Worm (Caenorhabditis elegans): ENCODE measurements around the gene C14B4.2.

The C14B4.2 gene

DNA sequence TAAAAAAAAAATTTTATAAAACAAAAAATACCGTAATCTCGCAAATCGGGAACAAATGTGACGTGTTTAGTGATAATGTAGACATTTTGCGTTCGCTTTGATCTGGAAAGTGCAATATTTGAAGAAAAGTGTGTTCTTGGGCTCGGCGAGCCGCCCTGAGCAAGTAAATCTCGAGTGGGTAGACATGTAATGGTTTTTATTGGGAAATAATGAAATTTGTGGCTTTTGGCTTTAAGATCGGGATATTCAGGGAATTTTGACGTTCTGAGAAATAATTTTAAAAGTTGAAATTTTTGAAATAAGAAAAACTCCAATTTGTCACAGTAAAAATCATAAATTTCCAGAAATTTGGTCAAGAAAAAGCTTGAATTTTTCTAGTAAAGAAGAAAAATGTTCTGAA, at the start of gene C14B4.2:
C14B4.2 (minus strand) TSS at position 101 of the 400 bp plus-strand sequence.
- TF ChIP-seq W03F9.2 (tag; optimal IDR thresholded peaks at IDR 0.05), result no peak
- TF ChIP-seq dao-5 (tag; optimal IDR thresholded peaks at IDR 0.05), result no peak
- no peak for TF ChIP-seq him-1 (tag; optimal IDR thresholded peaks at IDR 0.05)

DNA sequence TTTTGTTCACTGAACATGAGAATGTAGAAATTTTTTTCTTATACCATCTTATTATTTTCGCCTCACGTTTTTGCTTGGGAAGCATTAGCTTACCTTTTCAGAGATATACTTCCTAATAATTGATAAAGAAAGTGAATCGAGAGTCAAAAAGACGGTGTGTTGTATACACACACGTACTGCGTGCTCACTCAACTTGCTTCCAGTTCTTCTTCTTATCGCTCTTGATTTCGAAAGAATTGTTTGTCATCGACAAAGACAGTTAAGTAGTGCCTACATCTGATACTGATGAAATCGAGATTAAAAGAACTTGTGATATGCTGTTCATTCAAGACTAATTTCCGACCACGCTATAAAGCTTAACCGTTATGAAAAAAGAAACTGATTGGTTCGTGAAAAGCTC, 48.2 kb upstream of the C14B4.2 start, which contains the start of gene C25F9.5:
C25F9.5 (minus strand) TSS at position 195 of the 400 bp plus-strand sequence.
- TF ChIP-seq him-1 (tag; optimal IDR thresholded peaks at IDR 0.05) (no peak), W03F9.2 (tag; optimal IDR thresholded peaks at IDR 0.05) (no peak), dao-5 (tag; optimal IDR thresholded peaks at IDR 0.05) (no peak)

DNA sequence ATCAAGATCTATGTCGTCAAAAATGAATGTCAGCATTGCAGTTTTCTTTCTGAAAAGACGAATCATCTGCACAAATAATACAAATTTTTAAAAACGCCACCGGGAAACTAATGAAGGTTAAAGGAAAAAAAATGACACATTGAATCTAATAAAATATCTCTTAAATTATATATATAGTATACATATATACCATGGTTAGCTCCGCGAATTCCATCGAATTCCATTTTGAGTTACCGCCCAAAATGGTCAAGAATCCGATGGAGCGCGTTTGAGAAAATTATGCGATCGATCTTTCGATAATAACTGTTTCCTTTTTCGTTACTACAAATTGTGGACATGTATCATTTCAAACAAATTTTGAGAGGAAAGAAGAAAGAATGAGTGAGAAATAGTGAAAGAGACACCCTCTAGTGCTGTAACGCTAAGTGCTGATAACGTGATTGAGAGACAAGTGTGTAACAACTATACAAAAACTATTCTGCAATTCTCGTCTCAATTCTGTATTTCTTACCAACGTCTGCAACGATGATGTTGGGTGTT, 42.9 kb upstream of the C14B4.2 start, which contains the start of the genes C25F9.6 and C25F9.10:
C25F9.6 (minus strand) TSS at position 51 of the 540 bp plus-strand sequence.
C25F9.10 (plus strand) TSS at position 454 of the 540 bp plus-strand sequence.
- TF ChIP-seq dao-5 (tag; optimal IDR thresholded peaks at IDR 0.05) (no peak), W03F9.2 (tag; optimal IDR thresholded peaks at IDR 0.05) (no peak), him-1 (tag; optimal IDR thresholded peaks at IDR 0.05) (no peak)

DNA sequence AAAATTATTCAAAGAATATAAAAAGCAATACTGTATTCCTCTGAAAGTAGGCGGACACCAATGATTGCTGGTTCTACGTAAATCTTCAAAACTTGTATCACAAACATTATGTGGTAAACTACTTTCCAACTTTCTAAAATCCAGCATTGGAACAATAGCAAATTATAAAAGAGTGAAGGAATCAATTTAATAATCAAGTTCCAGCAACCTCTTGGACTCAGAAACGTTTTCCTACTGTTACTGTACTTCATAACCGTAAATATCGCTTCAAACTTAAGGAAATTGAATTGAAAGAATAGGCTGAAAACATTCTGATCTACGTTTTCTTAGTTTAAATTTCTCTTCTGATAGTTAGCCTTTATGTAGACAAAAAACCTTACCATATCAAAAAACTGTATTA, 41.2 kb upstream of the C14B4.2 start:
- TF ChIP-seq him-1 (tag; optimal IDR thresholded peaks at IDR 0.05), result no peak
- TF ChIP-seq W03F9.2 (tag; optimal IDR thresholded peaks at IDR 0.05), result no peak
- no peak for TF ChIP-seq dao-5 (tag; optimal IDR thresholded peaks at IDR 0.05)

DNA sequence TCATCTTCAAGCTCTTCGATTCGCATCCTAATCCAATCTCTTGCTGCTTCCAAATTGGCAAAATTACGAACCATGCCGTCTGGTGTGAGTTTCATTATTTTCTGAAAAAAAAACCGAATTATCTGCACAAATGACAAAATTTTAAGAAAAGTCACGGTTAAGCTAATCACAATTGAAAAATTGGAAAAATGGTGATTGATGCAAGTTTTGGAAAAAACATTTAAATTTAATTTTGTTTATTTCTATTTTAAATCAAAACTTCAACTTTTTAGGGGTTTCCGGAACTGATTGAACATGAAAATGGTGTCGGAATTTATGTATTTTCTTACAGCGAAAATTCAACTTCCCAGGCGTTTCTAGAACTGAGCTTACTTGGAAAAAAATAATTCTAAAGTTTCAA, 40.4 kb upstream of the C14B4.2 start, which contains the start of gene C25F9.12:
C25F9.12 (minus strand) TSS at position 101 of the 400 bp plus-strand sequence.
- no peak for TF ChIP-seq W03F9.2 (tag; optimal IDR thresholded peaks at IDR 0.05)
- no peak for TF ChIP-seq dao-5 (tag; optimal IDR thresholded peaks at IDR 0.05)
- no peak for TF ChIP-seq him-1 (tag; optimal IDR thresholded peaks at IDR 0.05)

DNA sequence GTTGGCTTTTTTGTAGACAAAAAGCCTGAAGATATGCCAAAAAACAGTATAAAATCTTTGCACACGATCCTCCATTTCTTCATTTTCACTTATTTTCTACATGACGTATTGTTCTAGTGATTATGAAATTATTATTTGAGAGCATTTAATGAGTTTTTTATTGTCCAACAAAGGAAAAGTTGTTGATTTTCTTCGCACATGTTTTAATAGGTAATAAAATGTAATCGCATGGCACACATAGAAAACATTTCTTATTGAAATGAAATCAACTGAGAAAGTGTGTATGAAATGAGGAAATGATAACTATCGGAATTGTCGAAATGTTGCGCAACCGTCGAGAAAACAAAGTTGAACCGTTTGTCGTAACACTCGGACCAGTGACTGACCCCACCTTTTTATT, 39.0 kb upstream of the C14B4.2 start:
- TF ChIP-seq him-1 (tag; optimal IDR thresholded peaks at IDR 0.05) (no peak), W03F9.2 (tag; optimal IDR thresholded peaks at IDR 0.05) (no peak), dao-5 (tag; optimal IDR thresholded peaks at IDR 0.05) (no peak)

DNA sequence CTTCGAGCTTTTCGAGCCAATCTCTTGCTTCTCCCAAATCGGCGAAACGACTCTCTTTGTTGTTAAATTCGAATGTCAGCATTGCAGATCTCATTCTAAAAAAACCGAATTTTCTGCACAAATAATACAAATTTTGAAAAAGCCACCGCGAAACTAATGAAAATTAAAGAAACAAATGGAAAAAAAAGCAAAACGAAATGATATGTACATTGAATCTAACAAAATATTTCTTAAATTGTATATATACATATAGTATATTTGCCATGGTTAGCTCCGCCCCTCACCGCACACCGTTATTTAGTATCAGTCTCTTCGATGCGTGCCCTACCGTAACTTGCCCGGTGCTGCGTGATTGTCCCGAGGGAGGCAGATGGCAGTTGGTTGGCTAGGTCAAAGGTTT, 38.2 kb upstream of the C14B4.2 start, which contains the start of gene srw-86:
srw-86 (minus strand) TSS at position 101 of the 400 bp plus-strand sequence.
- TF ChIP-seq dao-5 (tag; optimal IDR thresholded peaks at IDR 0.05), result no peak
- TF ChIP-seq W03F9.2 (tag; optimal IDR thresholded peaks at IDR 0.05), result no peak
- TF ChIP-seq him-1 (tag; optimal IDR thresholded peaks at IDR 0.05), result no peak

DNA sequence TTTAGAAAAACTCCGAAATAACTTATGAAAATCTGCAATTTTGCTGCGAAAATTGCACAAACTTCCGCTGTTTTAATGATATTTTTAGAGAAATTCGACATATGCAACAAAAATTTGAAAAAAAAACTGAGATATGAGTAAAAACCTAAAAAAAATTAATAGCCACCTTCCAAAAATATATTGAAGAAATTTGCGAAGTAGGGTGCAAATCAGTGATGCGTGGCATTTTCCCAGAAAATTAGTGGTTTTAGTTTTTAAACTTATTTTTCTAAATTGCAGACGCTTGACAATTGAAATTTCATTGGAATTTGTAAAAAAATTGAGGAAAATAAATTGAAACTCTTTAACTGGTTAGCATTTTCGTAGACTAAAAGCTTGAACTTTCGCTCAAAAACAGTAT, 36.4 kb upstream of the C14B4.2 start, which contains the start of gene C25F9.13:
C25F9.13 (minus strand) TSS at position 101 of the 400 bp plus-strand sequence.
- TF ChIP-seq dao-5 (tag; optimal IDR thresholded peaks at IDR 0.05) (no peak), him-1 (tag; optimal IDR thresholded peaks at IDR 0.05) (no peak), W03F9.2 (tag; optimal IDR thresholded peaks at IDR 0.05) (no peak)

DNA sequence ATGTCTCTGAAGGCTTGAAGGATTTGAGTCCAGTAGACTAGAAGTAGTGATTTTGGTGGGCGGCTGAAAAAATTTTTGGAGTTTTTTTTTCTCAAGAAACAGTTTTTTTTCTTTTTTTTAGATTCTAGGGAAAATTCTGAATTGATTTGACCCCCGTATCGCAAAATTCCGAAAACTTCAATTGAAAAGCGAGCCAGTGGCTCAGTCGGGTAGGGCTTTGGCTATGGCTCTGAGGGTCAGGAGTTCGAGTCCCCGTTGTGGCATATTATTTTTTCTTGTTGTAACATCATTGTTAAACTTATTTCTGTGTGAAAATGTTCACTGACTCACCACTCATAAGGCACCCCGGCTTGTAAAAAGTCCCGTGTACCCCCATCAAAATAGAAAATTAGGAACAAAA, 35.9 kb upstream of the C14B4.2 start:
- TF ChIP-seq dao-5 (tag; optimal IDR thresholded peaks at IDR 0.05) (no peak), W03F9.2 (tag; optimal IDR thresholded peaks at IDR 0.05) (no peak), him-1 (tag; optimal IDR thresholded peaks at IDR 0.05) (no peak)

DNA sequence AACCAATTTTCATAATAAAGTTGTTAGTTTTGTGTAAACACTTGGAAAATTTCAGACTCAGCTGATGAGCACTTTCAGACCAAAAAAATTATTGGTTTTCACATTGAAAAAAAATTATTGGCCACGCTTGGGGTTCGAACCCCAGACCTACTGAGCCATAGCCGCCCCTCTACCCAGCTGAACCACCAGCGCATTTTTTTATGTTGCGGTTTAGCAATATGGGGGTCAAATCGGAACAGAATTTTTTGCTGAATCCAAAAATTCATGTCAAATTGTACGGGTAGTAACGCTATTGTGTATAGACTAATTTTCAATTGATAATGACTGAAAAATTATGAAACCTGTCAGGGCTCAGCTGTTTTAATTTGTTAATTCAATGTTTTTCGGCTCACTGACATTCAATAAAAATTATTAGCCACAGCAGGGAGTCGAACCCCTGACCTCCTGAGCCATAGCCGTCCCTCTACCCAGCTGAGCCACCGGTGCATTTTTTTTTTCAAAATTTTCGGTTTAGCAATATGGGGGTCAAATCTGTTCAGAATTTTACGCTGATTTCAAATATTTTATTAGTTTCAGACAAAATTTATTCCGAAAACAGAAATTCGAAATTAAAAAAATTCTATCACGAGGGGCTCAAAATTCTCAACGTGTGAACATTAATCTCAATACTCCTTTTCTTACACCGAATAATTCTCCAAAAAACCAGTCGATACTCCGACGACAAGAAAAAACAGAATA, 34.3 kb upstream of the C14B4.2 start:
- TF ChIP-seq dao-5 (tag; optimal IDR thresholded peaks at IDR 0.05), result no peak

DNA sequence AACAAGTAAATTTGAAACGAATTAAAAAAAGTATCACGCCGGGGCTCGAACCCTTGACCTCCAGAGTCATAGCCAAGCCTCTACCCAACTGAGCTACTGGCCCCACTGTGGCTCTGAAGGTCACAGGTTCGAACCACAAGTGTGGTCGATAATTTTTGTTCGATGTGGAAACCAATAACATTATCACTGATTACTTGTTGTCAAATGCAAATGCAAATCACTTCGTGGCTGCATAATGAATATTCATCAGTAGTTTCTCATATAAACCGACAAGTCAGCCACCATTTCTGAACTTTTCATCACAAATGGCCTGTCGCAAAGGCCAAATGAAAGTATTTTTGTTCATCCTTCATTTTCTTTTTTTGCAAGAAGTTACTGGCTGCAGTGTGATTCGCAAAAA, 32.3 kb upstream of the C14B4.2 start, which contains the start of gene C25F9.8:
C25F9.8 (plus strand) TSS at position 301 of the 400 bp plus-strand sequence.
- no peak for TF ChIP-seq him-1 (tag; optimal IDR thresholded peaks at IDR 0.05)
- TF ChIP-seq dao-5 (tag; optimal IDR thresholded peaks at IDR 0.05), result no peak
- no peak for TF ChIP-seq W03F9.2 (tag; optimal IDR thresholded peaks at IDR 0.05)

DNA sequence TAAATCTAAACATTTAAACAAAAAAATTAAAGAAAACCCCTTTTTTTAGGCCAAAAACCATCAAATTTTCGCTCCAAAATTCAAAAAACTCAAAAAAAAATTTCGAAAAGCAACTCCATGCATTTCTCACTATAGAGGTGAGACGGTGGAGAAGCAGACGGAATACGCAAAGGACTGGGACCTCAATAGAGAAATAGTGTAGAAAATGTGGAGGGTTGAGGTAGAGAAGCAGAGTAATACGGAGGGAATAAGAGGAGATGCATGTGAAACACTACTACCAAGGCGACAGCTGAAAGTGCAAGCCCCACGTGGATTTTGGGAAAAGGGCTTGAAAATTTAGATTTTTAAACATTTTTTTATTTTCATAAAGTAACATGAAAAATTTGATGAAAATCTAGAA, 28.8 kb upstream of the C14B4.2 start:
- TF ChIP-seq him-1 (tag; optimal IDR thresholded peaks at IDR 0.05) (no peak), W03F9.2 (tag; optimal IDR thresholded peaks at IDR 0.05) (no peak), dao-5 (tag; optimal IDR thresholded peaks at IDR 0.05) (no peak)

DNA sequence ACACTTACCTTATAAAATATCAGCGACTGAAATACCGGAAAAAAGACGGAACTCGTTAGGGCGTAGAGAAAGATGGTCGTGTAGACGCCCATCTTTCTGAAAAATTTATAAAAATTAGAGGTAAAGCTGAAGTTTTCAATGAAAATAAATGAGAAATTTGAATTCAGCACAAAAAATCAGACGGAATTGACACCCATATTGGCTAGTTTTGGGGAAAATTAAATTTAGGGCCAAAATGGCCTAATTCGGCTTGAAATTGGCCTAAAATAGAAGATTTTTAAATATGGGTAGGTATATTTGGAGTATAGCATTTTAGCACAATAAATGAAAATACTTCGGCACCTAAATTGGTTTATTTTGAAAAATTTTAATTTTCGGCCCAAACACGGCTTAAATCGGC, 27.6 kb upstream of the C14B4.2 start, which contains the start of gene slcr-46.2:
slcr-46.2 (minus strand) TSS at position 101 of the 400 bp plus-strand sequence.
- TF ChIP-seq W03F9.2 (tag; optimal IDR thresholded peaks at IDR 0.05) (no peak), him-1 (tag; optimal IDR thresholded peaks at IDR 0.05) (no peak), dao-5 (tag; optimal IDR thresholded peaks at IDR 0.05) (no peak)

DNA sequence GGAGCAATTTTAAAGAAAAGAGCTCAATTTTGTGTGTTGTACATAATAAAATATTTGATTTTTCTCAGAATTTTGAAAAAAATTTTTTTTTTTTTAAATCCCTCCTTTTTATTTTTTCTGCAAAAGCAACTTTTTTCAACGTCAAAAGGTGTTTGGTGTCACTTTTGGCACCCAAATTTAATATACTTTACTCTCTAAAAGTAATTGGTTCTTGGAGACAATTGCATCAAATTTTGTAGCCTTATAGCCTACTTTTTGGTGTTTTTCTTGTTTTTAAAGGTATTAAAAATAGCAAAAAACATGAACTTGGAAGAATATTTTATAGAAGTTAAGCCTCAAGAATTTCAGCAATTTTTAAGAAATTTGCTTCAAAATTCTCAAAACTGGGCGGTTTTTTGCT, 18.5 kb upstream of the C14B4.2 start, which contains the start of gene srw-84:
srw-84 (plus strand) TSS at position 301 of the 400 bp plus-strand sequence.
- TF ChIP-seq dao-5 (tag; optimal IDR thresholded peaks at IDR 0.05) (no peak), him-1 (tag; optimal IDR thresholded peaks at IDR 0.05) (no peak), W03F9.2 (tag; optimal IDR thresholded peaks at IDR 0.05) (no peak)

Measured in whole organism, L4/young adult.